Fruit fly (Drosophila melanogaster): ENCODE measurements around the gene CG11151.
A peak's percentile ranks its signal among the peaks of the same experiment; 100 is the strongest.

CG11151 gene

dm6 chrX:13744599-13745052 is 5.1 kb downstream of the CG11151 start, which contains the start of gene Grip91 (continued):
- no peak; the same call in 1 of the 2 replicates for TF ChIP-seq unc-4 (GFP tag; IDR thresholded peaks at IDR 0.05; ENCODE audit: partially characterized antibody)
- TF ChIP-seq sob (GFP tag; IDR thresholded peaks at IDR 0.05), result no peak
- no peak for TF ChIP-seq Gsc (GFP tag; IDR thresholded peaks at IDR 0.05)
- TF ChIP-seq dati (GFP tag; IDR thresholded peaks at IDR 0.05), result no peak
- no peak for TF ChIP-seq eve (GFP tag; optimal IDR thresholded peaks at IDR 0.05)
- TF ChIP-seq CoRest (tag; optimal IDR thresholded peaks at IDR 0.05), result peak; percentile 46
- no peak for TF ChIP-seq CG4730 (GFP tag; IDR thresholded peaks at IDR 0.05)
- TF ChIP-seq CG17328 (GFP tag; IDR thresholded peaks at IDR 0.05), result no peak
- no peak for TF ChIP-seq CG12071 (GFP tag; optimal IDR thresholded peaks at IDR 0.05)
- no peak for TF ChIP-seq CG15073 (GFP tag; optimal IDR thresholded peaks at IDR 0.05)
- no peak for TF ChIP-seq caup (GFP tag; optimal IDR thresholded peaks at IDR 0.05; ENCODE audit: severe bottlenecking)
- TF ChIP-seq her (GFP tag; optimal IDR thresholded peaks at IDR 0.05), result no peak
- no peak for TF ChIP-seq Abd-B (GFP tag; optimal IDR thresholded peaks at IDR 0.05)
- no peak for TF ChIP-seq CG2678 (tag; optimal IDR thresholded peaks at IDR 0.05)
- no peak for TF ChIP-seq CG4328 (GFP tag; optimal IDR thresholded peaks at IDR 0.05)
- TF ChIP-seq CG13624 (GFP tag; optimal IDR thresholded peaks at IDR 0.05), result peak; percentile 22
- TF ChIP-seq gce (GFP tag; IDR thresholded peaks at IDR 0.05), result no peak
- no peak for TF ChIP-seq zen (tag; optimal IDR thresholded peaks at IDR 0.05)
- peak; percentile 100 for TF ChIP-seq CG14710 (tag; optimal IDR thresholded peaks at IDR 0.05)
- no peak for TF ChIP-seq ara (GFP tag; IDR thresholded peaks at IDR 0.05)
- TF ChIP-seq CG7987 (GFP tag; optimal IDR thresholded peaks at IDR 0.05), result no peak
- no peak for TF ChIP-seq Hand (GFP tag; optimal IDR thresholded peaks at IDR 0.05)
- no peak for TF ChIP-seq gsb (GFP tag; IDR thresholded peaks at IDR 0.05)
- TF ChIP-seq CG7556 (GFP tag; optimal IDR thresholded peaks at IDR 0.05), result no peak
- TF ChIP-seq NfI (GFP tag; optimal IDR thresholded peaks at IDR 0.05), result no peak
- TF ChIP-seq CG18011 (GFP tag; optimal IDR thresholded peaks at IDR 0.05), result no peak
- no peak for TF ChIP-seq corto (GFP tag; optimal IDR thresholded peaks at IDR 0.05)
- TF ChIP-seq CG8089 (GFP tag; optimal IDR thresholded peaks at IDR 0.05), result no peak
- TF ChIP-seq sd (tag; optimal IDR thresholded peaks at IDR 0.05), result peak; percentile 26
- no peak for TF ChIP-seq mirr (GFP tag; optimal IDR thresholded peaks at IDR 0.05)
- no peak; the same call in 1 of the 2 replicates for TF ChIP-seq hbn (GFP tag; IDR thresholded peaks at IDR 0.05; ENCODE audit: partially characterized antibody)
- no peak for TF ChIP-seq CG4820 (GFP tag; optimal IDR thresholded peaks at IDR 0.05)
- no peak for TF ChIP-seq B-H1 (GFP tag; IDR thresholded peaks at IDR 0.05)
- TF ChIP-seq Oaz (GFP tag; IDR thresholded peaks at IDR 0.05), result no peak
- TF ChIP-seq BtbVII (GFP tag; optimal IDR thresholded peaks at IDR 0.05), result no peak
- no peak for TF ChIP-seq CG12744 (GFP tag; optimal IDR thresholded peaks at IDR 0.05)
- TF ChIP-seq CG17568 (GFP tag; optimal IDR thresholded peaks at IDR 0.05), result no peak
- TF ChIP-seq Rx (GFP tag; IDR thresholded peaks at IDR 0.05), result no peak
- TF ChIP-seq NC2β (GFP tag; optimal IDR thresholded peaks at IDR 0.05), result peak; percentile 25
- TF ChIP-seq Antp (GFP tag; optimal IDR thresholded peaks at IDR 0.05), result no peak
- TF ChIP-seq CG13894 (tag; optimal IDR thresholded peaks at IDR 0.05), result peak; percentile 1
- TF ChIP-seq CG3847 (GFP tag; IDR thresholded peaks at IDR 0.05), result peak; percentile 78
- TF ChIP-seq sr (GFP tag; IDR thresholded peaks at IDR 0.05), result no peak
- no peak for TF ChIP-seq CG10654 (GFP tag; optimal IDR thresholded peaks at IDR 0.05)
- TF ChIP-seq Med (GFP tag), result peak; percentile 83
- no peak for TF ChIP-seq crc (GFP tag; optimal IDR thresholded peaks at IDR 0.05)
- no peak for TF ChIP-seq CrebB (tag; optimal IDR thresholded peaks at IDR 0.05)
- TF ChIP-seq toy (GFP tag; IDR thresholded peaks at IDR 0.05), result no peak
- TF ChIP-seq ftz-f1 (GFP tag; optimal IDR thresholded peaks at IDR 0.05), result no peak
- TF ChIP-seq HHEX (GFP tag; optimal IDR thresholded peaks at IDR 0.05), result no peak
- no peak for TF ChIP-seq CG7839 (tag; optimal IDR thresholded peaks at IDR 0.05)
